Worm (Caenorhabditis elegans) whole organism, young adult: ENCODE results near the gene Y62E10A.19.

ENCODE experiments used
- F52B5.7 ChIP-seq: sonication (generic microtip); optimal IDR thresholded peaks from 2 replicates; lab custom pipeline; 2016; ENCODE audit warnings: mild to moderate bottlenecking, missing genetic modification characterization, missing compliant biosample characterization
- F55B11.4 ChIP-seq: sonication (generic microtip); optimal IDR thresholded peaks from 2 replicates; lab custom pipeline; 2016; ENCODE audit warnings: missing compliant biosample characterization, missing genetic modification characterization, borderline replicate concordance; ENCODE audit not compliant: insufficient read depth
- Y53F4B.3 ChIP-seq: fragments of 200-800 bp; sonication (Bioruptor generic); IDR thresholded peaks from 2 replicates; pipeline ENCODE4 v1.3.6; 2022; ENCODE audit warnings: missing genetic modification reagents, missing genetic modification characterization, missing compliant biosample characterization
- Y79H2A.3 ChIP-seq: fragments of 200-800 bp; sonication (Bioruptor generic); conservative IDR thresholded peaks from 2 replicates; pipeline ENCODE4 v1.3.6; 2022; ENCODE audit warnings: missing genetic modification reagents, missing genetic modification characterization, missing compliant biosample characterization
- akir-1 ChIP-seq: fragments of 200-800 bp; sonication (Bioruptor generic); optimal IDR thresholded peaks from 2 replicates; lab custom pipeline; 2018; ENCODE audit warnings: mild to moderate bottlenecking, missing genetic modification characterization, moderate library complexity, missing compliant biosample characterization
- ama-1 ChIP-seq, 3 experiments: fragments of 150-350 bp in 1 of 3; sonication (generic microtip) in 2 of 3; optimal IDR thresholded peaks; 2 replicates each; lab custom pipeline; 2014 to 2018; ENCODE audit warnings: missing biosample characterization in 2 of 3, missing genetic modification characterization in 2 of 3, missing genetic modification reagents in 2 of 3
- athp-1 ChIP-seq: sonication (generic microtip); optimal IDR thresholded peaks from 2 replicates; lab custom pipeline; 2017; ENCODE audit warnings: mild to moderate bottlenecking, missing genetic modification characterization, missing compliant biosample characterization
- attf-6 ChIP-seq: fragments of 200-800 bp; sonication (Bioruptor generic); IDR thresholded peaks from 2 replicates; pipeline ENCODE4 v1.3.6; 2022; ENCODE audit warnings: missing genetic modification reagents, missing genetic modification characterization, missing compliant biosample characterization
- ccch-3 ChIP-seq: fragments of 200-800 bp; sonication (Bioruptor generic); optimal IDR thresholded peaks from 2 replicates; lab custom pipeline; 2018; ENCODE audit warnings: mild to moderate bottlenecking, missing genetic modification characterization, missing compliant biosample characterization
- ceh-100 ChIP-seq: fragments of 200-800 bp; sonication (Bioruptor generic); IDR thresholded peaks from 2 replicates; pipeline ENCODE4 v1.3.6; 2022; ENCODE audit warnings: missing genetic modification reagents, missing genetic modification characterization, missing compliant biosample characterization
- ceh-27 ChIP-seq: fragments of 200-800 bp; sonication (Bioruptor generic); optimal IDR thresholded peaks from 2 replicates; lab custom pipeline; 2018; ENCODE audit warnings: mild to moderate bottlenecking, missing genetic modification characterization, moderate library complexity, missing compliant biosample characterization
- ceh-40 ChIP-seq: fragments of 200-800 bp; sonication (Bioruptor generic); IDR thresholded peaks from 2 replicates; pipeline ENCODE4 v1.3.6; 2022; ENCODE audit warnings: missing genetic modification characterization, missing compliant biosample characterization
- ceh-91 ChIP-seq: fragments of 200-800 bp; sonication (Bioruptor generic); IDR thresholded peaks from 2 replicates; pipeline ENCODE4 v1.3.6; 2022; ENCODE audit warnings: missing genetic modification reagents, missing genetic modification characterization, missing compliant biosample characterization
- chd-7 ChIP-seq: sonication (generic microtip); optimal IDR thresholded peaks from 2 replicates; lab custom pipeline; 2016; ENCODE audit warnings: mild to moderate bottlenecking, missing genetic modification characterization, moderate library complexity, missing compliant biosample characterization
- die-1 ChIP-seq: sonication (generic microtip); optimal IDR thresholded peaks from 2 replicates; lab custom pipeline; 2016; ENCODE audit warnings: missing genotype, mild to moderate bottlenecking, missing genetic modification characterization, missing compliant biosample characterization
- dpff-1 ChIP-seq: sonication (generic microtip); optimal IDR thresholded peaks from 2 replicates; lab custom pipeline; 2017; ENCODE audit warnings: mild to moderate bottlenecking, missing genetic modification characterization, missing compliant biosample characterization
- hlh-26 ChIP-seq: fragments of 200-800 bp; sonication (Bioruptor generic); conservative IDR thresholded peaks from 2 replicates; pipeline ENCODE4 v1.3.6; 2022; ENCODE audit warnings: missing genetic modification reagents, missing genetic modification characterization, missing compliant biosample characterization
- hrde-1 ChIP-seq: sonication (generic microtip); optimal IDR thresholded peaks from 2 replicates; lab custom pipeline; 2016; ENCODE audit warnings: missing genetic modification characterization, mild to moderate bottlenecking, missing compliant biosample characterization, moderate library complexity, missing genotype, missing genetic modification reagents, borderline replicate concordance
- hsf-1 ChIP-seq: fragments of 200-800 bp; sonication (Bioruptor generic); IDR thresholded peaks from 2 replicates; pipeline ENCODE4 v1.3.6; 2022; ENCODE audit warnings: missing genetic modification reagents, missing genetic modification characterization, missing compliant biosample characterization
- lin-26 ChIP-seq: fragments of 200-800 bp; sonication (Bioruptor generic); IDR thresholded peaks from 2 replicates; pipeline ENCODE4 v1.3.6; 2022; ENCODE audit warnings: missing genetic modification reagents, missing genetic modification characterization, missing compliant biosample characterization
- lin-35 ChIP-seq, 3 experiments: fragments of 150-350 bp in 2 of 3; sonication (generic microtip) in 1 of 3; optimal IDR thresholded peaks; 2 replicates each; lab custom pipeline; 2014 to 2018; ENCODE audit warnings: missing biosample characterization in 3 of 3, missing genetic modification characterization in 3 of 3, missing genetic modification reagents in 3 of 3
- lsl-1 ChIP-seq: fragments of 200-800 bp; sonication (Bioruptor generic); optimal IDR thresholded peaks from 2 replicates; lab custom pipeline; 2018; ENCODE audit warnings: mild to moderate bottlenecking, missing genetic modification characterization, moderate library complexity, missing compliant biosample characterization
- lsy-27 ChIP-seq: sonication (generic microtip); optimal IDR thresholded peaks from 2 replicates; lab custom pipeline; 2017; ENCODE audit warnings: missing genetic modification characterization, mild to moderate bottlenecking, missing compliant biosample characterization, antibody characterized with exemption, missing genotype, borderline replicate concordance; ENCODE audit not compliant: insufficient read depth
- mcd-1 ChIP-seq: fragments of 200-800 bp; sonication (Bioruptor generic); IDR thresholded peaks from 2 replicates; pipeline ENCODE4 v1.3.6; 2022; ENCODE audit warnings: missing genetic modification reagents, missing genetic modification characterization, missing compliant biosample characterization
- mel-28 ChIP-seq: sonication (generic microtip); optimal IDR thresholded peaks from 2 replicates; lab custom pipeline; 2016; ENCODE audit warnings: borderline replicate concordance, mild to moderate bottlenecking, missing genetic modification characterization, missing compliant biosample characterization
- nfya-1 ChIP-seq: sonication (generic microtip); optimal IDR thresholded peaks from 2 replicates; lab custom pipeline; 2017; ENCODE audit warnings: antibody characterized with exemption, missing compliant biosample characterization, missing genetic modification characterization, borderline replicate concordance; ENCODE audit not compliant: insufficient read depth
- nhr-120 ChIP-seq: fragments of 200-800 bp; sonication (Bioruptor generic); IDR thresholded peaks from 2 replicates; pipeline ENCODE4 v1.3.6; 2022; ENCODE audit warnings: missing genetic modification characterization, missing compliant biosample characterization
- nhr-90 ChIP-seq: sonication (generic microtip); optimal IDR thresholded peaks from 2 replicates; lab custom pipeline; 2016; ENCODE audit warnings: missing genotype, mild to moderate bottlenecking, missing genetic modification characterization, missing compliant biosample characterization
- pha-4 ChIP-seq: fragments of 150-350 bp; sonication (generic microtip); optimal IDR thresholded peaks from 2 replicates; lab custom pipeline; 2014; ENCODE audit warnings: missing biosample characterization, missing genetic modification reagents, missing genetic modification characterization
- sdz-38 ChIP-seq: sonication (generic microtip); optimal IDR thresholded peaks from 2 replicates; lab custom pipeline; 2016; ENCODE audit warnings: missing genotype, missing genetic modification characterization, missing compliant biosample characterization
- snpc-1.1 ChIP-seq: sonication (generic microtip); optimal IDR thresholded peaks from 2 replicates; lab custom pipeline; 2017; ENCODE audit warnings: missing genetic modification characterization, mild to moderate bottlenecking, missing compliant biosample characterization, antibody characterized with exemption, moderate library complexity, missing genotype, missing genetic modification reagents; ENCODE audit not compliant: insufficient read depth
- tbp1 ChIP-seq: fragments of 200-800 bp; sonication (Bioruptor generic); optimal IDR thresholded peaks from 2 replicates; lab custom pipeline; 2018; ENCODE audit warnings: mild to moderate bottlenecking, missing genetic modification characterization, missing compliant biosample characterization
- tlf-1 ChIP-seq: fragments of 200-800 bp; sonication (Bioruptor generic); optimal IDR thresholded peaks from 2 replicates; lab custom pipeline; 2018; ENCODE audit warnings: mild to moderate bottlenecking, missing genetic modification characterization, missing compliant biosample characterization
- zfh-2 ChIP-seq: fragments of 200-800 bp; sonication (Bioruptor generic); conservative IDR thresholded peaks from 2 replicates; pipeline ENCODE4 v1.3.6; 2022; ENCODE audit warnings: missing genetic modification reagents, missing genetic modification characterization, missing compliant biosample characterization
- ztf-18 ChIP-seq: sonication (generic microtip); optimal IDR thresholded peaks from 2 replicates; lab custom pipeline; 2016; ENCODE audit warnings: missing genotype, mild to moderate bottlenecking, missing genetic modification characterization, missing compliant biosample characterization
- ztf-26 ChIP-seq: sonication (generic microtip); optimal IDR thresholded peaks from 2 replicates; lab custom pipeline; 2017; ENCODE audit warnings: missing genetic modification characterization, missing compliant biosample characterization
- ztf-28 ChIP-seq: fragments of 200-800 bp; sonication (Bioruptor generic); IDR thresholded peaks from 2 replicates; pipeline ENCODE4 v1.3.6; 2022; ENCODE audit warnings: missing genetic modification reagents, missing genetic modification characterization, missing compliant biosample characterization
- ztf-6 ChIP-seq: fragments of 200-800 bp; sonication (Bioruptor generic); IDR thresholded peaks from 2 replicates; pipeline ENCODE4 v1.3.6; 2022; ENCODE audit warnings: missing genetic modification reagents, missing genetic modification characterization, missing compliant biosample characterization

Y62E10A.19 gene

ce11 chrIV:13364869-13365268 lies 43.2 kb downstream of the Y62E10A.19 start, which contains the start of gene srsx-25:
Gene srsx-25, plus strand, starts transcription at chrIV:13365169.
- no peak for TF ChIP-seq nfya-1 (tag; lab: Kevin White, UChicago)
- TF ChIP-seq lin-35 (GFP tag; optimal IDR thresholded peaks at IDR 0.05; lab: Kevin White, UChicago), result no peak
- no peak for TF ChIP-seq ceh-91 (GFP tag; lab: Robert Waterston, UW)
- TF ChIP-seq tbp1 (GFP tag; lab: Kevin White, UChicago), result no peak
- no peak for TF ChIP-seq sdz-38 (tag; lab: Kevin White, UChicago)
- TF ChIP-seq dpff-1 (tag; lab: Kevin White, UChicago), result no peak
- TF ChIP-seq F55B11.4 (tag; lab: Kevin White, UChicago), result no peak
- no peak for TF ChIP-seq hsf-1
- TF ChIP-seq Y79H2A.3 (GFP tag; lab: Robert Waterston, UW), result no peak
- no peak for TF ChIP-seq F52B5.7 (tag; lab: Kevin White, UChicago)
- no peak for TF ChIP-seq ztf-6
- no peak for TF ChIP-seq athp-1 (tag; lab: Kevin White, UChicago)
- no peak for TF ChIP-seq ztf-26 (tag; lab: Kevin White, UChicago)
- TF ChIP-seq lsl-1 (GFP tag; lab: Kevin White, UChicago), result no peak
- TF ChIP-seq lsy-27, result no peak
- no peak for TF ChIP-seq ceh-100
- TF ChIP-seq Y53F4B.3, result no peak
- no peak for TF ChIP-seq ztf-18
- no peak for TF ChIP-seq ceh-40
- no peak for TF ChIP-seq ccch-3 (GFP tag; lab: Kevin White, UChicago)

ce11 chrIV:13360144-13360543 lies 48.0 kb downstream of the Y62E10A.19 start, which contains the start of gene Y62E10A.3:
Gene Y62E10A.3, minus strand, starts transcription at chrIV:13360244.
- no peak for TF ChIP-seq ztf-28 (GFP tag; lab: Robert Waterston, UW)
- no peak for TF ChIP-seq die-1
- no peak for TF ChIP-seq nhr-90 (tag; lab: Kevin White, UChicago)

- TF ChIP-seq akir-1, result no peak
- TF ChIP-seq tlf-1 (GFP tag; lab: Kevin White, UChicago), result no peak
- TF ChIP-seq hrde-1 (tag; lab: Kevin White, UChicago), result no peak
- no peak for TF ChIP-seq chd-7 (tag; lab: Kevin White, UChicago)
- TF ChIP-seq ama-1 (optimal IDR thresholded peaks at IDR 0.05; lab: Kevin White, UChicago), result no peak
- TF ChIP-seq ama-1 (GFP tag; optimal IDR thresholded peaks at IDR 0.05; lab: Kevin White, UChicago), result no peak
- no peak for TF ChIP-seq ceh-27 (GFP tag; lab: Kevin White, UChicago)
- TF ChIP-seq zfh-2 (GFP tag; lab: Robert Waterston, UW), result no peak
- no peak for TF ChIP-seq mcd-1 (GFP tag; lab: Robert Waterston, UW)
- TF ChIP-seq attf-6, result no peak
- TF ChIP-seq pha-4 (tag; lab: Kevin White, UChicago), result no peak
- no peak for TF ChIP-seq ceh-91 (GFP tag; lab: Robert Waterston, UW)
- no peak for TF ChIP-seq hlh-26 (GFP tag; lab: Robert Waterston, UW)
- TF ChIP-seq snpc-1.1, result no peak
- TF ChIP-seq mel-28 (tag; lab: Kevin White, UChicago), result no peak
- no peak for TF ChIP-seq lin-26 (GFP tag; lab: Robert Waterston, UW)
- no peak for TF ChIP-seq nhr-120 (GFP tag; lab: Robert Waterston, UW)
Measured at ce11 chrIV:13358488-13358887, 49.6 kb downstream of the Y62E10A.19 start, which contains the start of gene W02A2.8. Gene W02A2.8, minus strand, starts transcription at chrIV:13358588.
